Worm (Caenorhabditis elegans): Measurements from ENCODE around the gene lron-14.

lron-14 gene

ce11 chrIV:9593456-9593855, 27.1 kb upstream of the lron-14 start, which contains the start of gene spp-18:
Gene spp-18, plus strand, starts transcription at chrIV:9593712.
- TF ChIP-seq ref-1 (GFP tag; conservative IDR thresholded peaks at IDR 0.05) = no peak

DNA sequence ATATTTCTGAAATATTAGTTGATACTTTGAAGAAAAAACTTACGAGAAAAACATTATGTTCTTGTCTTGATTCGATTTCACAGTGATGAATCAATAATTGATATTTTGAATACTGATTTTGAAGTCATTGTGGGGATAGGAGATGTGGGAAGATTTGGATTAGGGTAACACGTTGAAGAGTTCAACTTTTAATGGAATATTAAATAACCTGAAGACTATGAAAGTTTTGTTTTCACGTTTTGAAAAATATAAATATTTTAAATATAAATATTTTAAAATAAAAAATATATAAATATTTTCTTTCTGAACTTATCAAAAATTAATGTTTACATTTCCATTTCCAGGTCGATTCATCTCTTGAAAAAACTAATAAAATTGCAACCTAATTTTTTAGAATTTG, 26.0 kb upstream of the lron-14 start, which contains the start of gene pei-1:
Gene pei-1 (minus strand): TSS at position 101 of the 400 bp plus-strand sequence.
- TF ChIP-seq T22C8.4 (GFP tag; IDR thresholded peaks at IDR 0.05) (no peak), med-1 (GFP tag; optimal IDR thresholded peaks at IDR 0.05; ENCODE audit: insufficient read depth) (no peak), cog-1 (tag; optimal IDR thresholded peaks at IDR 0.05) (no peak), ztf-29 (GFP tag; IDR thresholded peaks at IDR 0.05) (no peak), tab-1 (GFP tag; IDR thresholded peaks at IDR 0.05) (no peak), ref-1 (GFP tag; conservative IDR thresholded peaks at IDR 0.05) (no peak), ztf-23 (GFP tag; IDR thresholded peaks at IDR 0.05) (no peak), klf-2 (GFP tag; conservative IDR thresholded peaks at IDR 0.05) (no peak), flt-1 (GFP tag; IDR thresholded peaks at IDR 0.05) (no peak)

- TF ChIP-seq T22C8.4 (GFP tag; IDR thresholded peaks at IDR 0.05) (no peak), tab-1 (GFP tag; IDR thresholded peaks at IDR 0.05) (no peak), ref-1 (GFP tag; conservative IDR thresholded peaks at IDR 0.05) (no peak), ztf-29 (GFP tag; IDR thresholded peaks at IDR 0.05) (no peak), med-1 (GFP tag; optimal IDR thresholded peaks at IDR 0.05; ENCODE audit: insufficient read depth) (no peak), flt-1 (GFP tag; IDR thresholded peaks at IDR 0.05) (no peak), cog-1 (tag; optimal IDR thresholded peaks at IDR 0.05) (no peak), ztf-23 (GFP tag; IDR thresholded peaks at IDR 0.05) (no peak), klf-2 (GFP tag; conservative IDR thresholded peaks at IDR 0.05) (no peak)
These were observed 22.5 kb upstream of the lron-14 start, which contains the start of gene trcs-1 for ce11 chrIV:9588784-9589457. Gene trcs-1, minus strand, starts transcription at chrIV:9588834.

ce11 chrIV:9584352-9584751, 17.9 kb upstream of the lron-14 start:
- no peak for TF ChIP-seq T22C8.4 (GFP tag; IDR thresholded peaks at IDR 0.05)
- TF ChIP-seq flt-1 (GFP tag; IDR thresholded peaks at IDR 0.05) = no peak
- no peak for TF ChIP-seq ztf-23 (GFP tag; IDR thresholded peaks at IDR 0.05)
- no peak for TF ChIP-seq ztf-29 (GFP tag; IDR thresholded peaks at IDR 0.05)
- TF ChIP-seq cog-1 (tag; optimal IDR thresholded peaks at IDR 0.05) = no peak
- TF ChIP-seq tab-1 (GFP tag; IDR thresholded peaks at IDR 0.05) = no peak
- no peak for TF ChIP-seq klf-2 (GFP tag; conservative IDR thresholded peaks at IDR 0.05)
- TF ChIP-seq ref-1 (GFP tag; conservative IDR thresholded peaks at IDR 0.05) = no peak
- no peak for TF ChIP-seq med-1 (GFP tag; optimal IDR thresholded peaks at IDR 0.05; ENCODE audit: insufficient read depth)

DNA sequence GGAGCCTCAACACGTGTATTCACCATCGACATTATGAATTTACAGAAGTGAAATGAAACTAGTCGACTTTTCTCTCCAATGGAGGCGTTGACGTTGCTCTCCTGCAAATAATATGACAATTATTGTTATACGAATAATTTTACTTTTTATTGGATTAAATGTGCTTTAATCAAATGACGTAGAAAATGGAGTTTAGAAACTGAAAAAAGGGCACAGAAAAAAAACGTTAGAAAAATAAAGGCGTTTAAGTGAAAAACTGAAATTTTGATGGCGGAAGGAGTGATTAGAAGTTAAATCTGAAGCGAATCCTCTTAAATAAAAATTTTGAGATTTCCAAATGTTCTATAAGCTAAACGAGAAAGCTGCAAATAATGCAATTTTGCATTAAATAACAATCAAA, 13.6 kb upstream of the lron-14 start, which contains the start of gene npr-2:
Gene npr-2 (minus strand): TSS at position 101 of the 400 bp plus-strand sequence.
- TF ChIP-seq klf-2 (GFP tag; conservative IDR thresholded peaks at IDR 0.05) (no peak), med-1 (GFP tag; optimal IDR thresholded peaks at IDR 0.05; ENCODE audit: insufficient read depth) (no peak), ztf-23 (GFP tag; IDR thresholded peaks at IDR 0.05) (no peak), ztf-29 (GFP tag; IDR thresholded peaks at IDR 0.05) (no peak), flt-1 (GFP tag; IDR thresholded peaks at IDR 0.05) (no peak), cog-1 (tag; optimal IDR thresholded peaks at IDR 0.05) (no peak), T22C8.4 (GFP tag; IDR thresholded peaks at IDR 0.05) (no peak), tab-1 (GFP tag; IDR thresholded peaks at IDR 0.05) (no peak), ref-1 (GFP tag; conservative IDR thresholded peaks at IDR 0.05) (no peak)

DNA sequence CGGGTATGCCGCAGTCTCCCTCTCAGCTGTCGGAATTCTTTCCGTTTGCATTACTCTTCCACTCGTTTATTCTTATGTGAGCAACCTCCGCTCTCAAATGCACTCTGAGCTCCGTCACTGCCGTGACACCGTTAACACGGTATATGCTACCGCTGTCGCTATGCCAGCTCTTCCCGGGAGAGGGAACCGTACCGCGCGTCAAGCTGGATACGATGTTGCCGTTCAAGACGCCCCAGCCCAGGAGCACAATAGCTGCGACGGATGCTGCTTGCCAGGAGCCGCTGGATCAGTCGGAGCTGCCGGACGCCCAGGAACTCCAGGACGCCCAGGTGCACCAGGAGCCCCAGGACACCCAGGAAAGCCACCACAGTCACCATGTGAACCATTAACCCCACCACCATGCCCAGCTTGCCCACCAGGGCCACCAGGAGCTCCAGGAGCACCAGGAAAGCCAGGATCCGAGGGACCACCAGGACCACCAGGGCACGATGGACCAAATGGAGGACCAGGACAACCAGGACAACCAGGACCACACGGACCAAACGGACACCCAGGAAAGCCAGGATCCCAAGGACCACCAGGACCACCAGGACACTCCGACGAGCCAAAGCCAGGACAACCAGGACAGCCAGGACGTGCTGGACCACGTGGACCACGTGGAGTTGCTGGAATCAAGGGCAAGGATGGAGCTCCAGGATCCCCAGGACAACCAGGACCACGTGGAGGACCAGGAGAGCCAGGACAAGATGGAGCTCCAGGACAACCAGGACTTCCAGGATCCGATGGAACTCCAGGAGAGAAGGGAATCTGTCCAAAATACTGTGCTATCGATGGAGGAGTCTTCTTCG, 2.7 kb downstream of the lron-14 start:
- no peak for TF ChIP-seq flt-1 (GFP tag; IDR thresholded peaks at IDR 0.05)
- TF ChIP-seq klf-2 (GFP tag; conservative IDR thresholded peaks at IDR 0.05) = no peak
- TF ChIP-seq ztf-23 (GFP tag; IDR thresholded peaks at IDR 0.05) = no peak

- TF ChIP-seq ref-1 (GFP tag; conservative IDR thresholded peaks at IDR 0.05) (no peak), tab-1 (GFP tag; IDR thresholded peaks at IDR 0.05) (no peak), T22C8.4 (GFP tag; IDR thresholded peaks at IDR 0.05) (no peak), ztf-23 (GFP tag; IDR thresholded peaks at IDR 0.05) (no peak), ztf-29 (GFP tag; IDR thresholded peaks at IDR 0.05) (no peak), klf-2 (GFP tag; conservative IDR thresholded peaks at IDR 0.05) (no peak), cog-1 (tag; optimal IDR thresholded peaks at IDR 0.05) (no peak), flt-1 (GFP tag; IDR thresholded peaks at IDR 0.05) (no peak), med-1 (GFP tag; optimal IDR thresholded peaks at IDR 0.05; ENCODE audit: insufficient read depth) (no peak)
These were observed 3.3 kb downstream of the lron-14 start, which contains the start of gene col-122 for ce11 chrIV:9563079-9563478. Gene col-122, plus strand, starts transcription at chrIV:9563379.

DNA sequence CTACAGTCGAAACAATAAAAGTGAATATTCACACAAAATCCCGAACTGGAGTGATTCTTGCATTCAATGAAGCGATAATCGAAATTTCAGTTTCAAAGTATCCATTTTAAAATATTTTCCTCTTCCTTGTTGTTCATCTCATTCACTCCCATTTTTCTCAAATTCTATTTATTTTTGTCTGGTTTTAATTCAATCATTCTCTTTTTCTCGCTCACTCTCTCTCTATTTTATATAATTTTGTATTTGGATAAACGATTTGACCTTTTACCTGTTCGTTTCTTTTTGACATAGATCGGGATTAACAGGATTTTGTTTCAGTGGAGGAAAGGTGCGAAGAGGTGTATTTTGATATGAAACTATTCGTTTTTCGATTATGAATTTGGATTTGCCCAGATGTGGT, 20.4 kb downstream of the lron-14 start, which contains the start of gene T05A1.5:
Gene T05A1.5 (plus strand): TSS at position 301 of the 400 bp plus-strand sequence.
- TF ChIP-seq med-1 (GFP tag; optimal IDR thresholded peaks at IDR 0.05; ENCODE audit: insufficient read depth) (no peak), flt-1 (GFP tag; IDR thresholded peaks at IDR 0.05) (no peak), T22C8.4 (GFP tag; IDR thresholded peaks at IDR 0.05) (no peak), ref-1 (GFP tag; conservative IDR thresholded peaks at IDR 0.05) (no peak), cog-1 (tag; optimal IDR thresholded peaks at IDR 0.05) (no peak)

DNA sequence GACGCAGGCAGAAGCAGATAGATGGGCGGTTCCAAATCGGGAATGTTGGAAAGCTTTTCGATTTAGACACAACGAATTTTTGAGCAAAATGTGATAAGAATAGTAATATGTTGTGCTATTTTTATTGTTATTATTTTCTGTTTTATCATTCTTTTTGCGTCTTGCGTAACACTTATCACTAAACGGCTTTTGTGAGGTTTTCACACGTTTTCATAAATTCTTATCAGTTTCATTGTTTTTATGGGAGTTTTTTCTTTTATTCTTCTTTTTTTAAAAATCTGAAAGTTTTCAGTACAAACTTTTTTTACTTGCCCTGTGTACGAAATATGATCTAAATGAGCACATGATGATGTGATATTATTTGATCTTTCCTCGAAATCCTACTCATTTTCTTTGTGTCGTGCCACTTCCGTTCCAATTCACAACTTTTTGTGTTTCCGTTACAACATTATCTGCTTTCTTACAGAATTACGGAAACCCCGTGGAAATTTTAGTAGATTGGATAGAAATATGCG, 26.0 kb downstream of the lron-14 start, which contains the start of gene fbl-1:
Gene fbl-1 (plus strand): TSS at position 465 of the 515 bp plus-strand sequence.
- no peak for TF ChIP-seq tab-1 (GFP tag; IDR thresholded peaks at IDR 0.05)
- no peak for TF ChIP-seq cog-1 (tag; optimal IDR thresholded peaks at IDR 0.05)
- no peak for TF ChIP-seq ztf-23 (GFP tag; IDR thresholded peaks at IDR 0.05)
- TF ChIP-seq med-1 (GFP tag; optimal IDR thresholded peaks at IDR 0.05; ENCODE audit: insufficient read depth) = no peak
- TF ChIP-seq ztf-29 (GFP tag; IDR thresholded peaks at IDR 0.05) = no peak
- no peak for TF ChIP-seq T22C8.4 (GFP tag; IDR thresholded peaks at IDR 0.05)
- TF ChIP-seq flt-1 (GFP tag; IDR thresholded peaks at IDR 0.05) = no peak
- TF ChIP-seq ref-1 (GFP tag; conservative IDR thresholded peaks at IDR 0.05) = no peak
- no peak for TF ChIP-seq klf-2 (GFP tag; conservative IDR thresholded peaks at IDR 0.05)

All from whole organism, midembryonic.